ENCODE assay signal across 5 worm cellular contexts in genomic region chrX:10394238-10394637, ce11.
A peak's percentile ranks its signal among the peaks of the same experiment; 100 is the strongest.
TF ChIP-seq lines count a peak whose summit lies in the region.

No protein-coding gene starts in this region.

TF ChIP-seq in whole organism, L1 larva, 84 proteins besides CTCF, POLR2A, EP300 and RAD21:
- TF ChIP-seq fkh-8 (tag; optimal IDR thresholded peaks at IDR 0.05; lab: Kevin White, UChicago) (no peak), dsc-1 (tag; optimal IDR thresholded peaks at IDR 0.05; lab: Kevin White, UChicago) (no peak), nhr-19 (GFP tag; conservative IDR thresholded peaks at IDR 0.05; lab: Robert Waterston, UW) (peak; percentile 30; the same call in 1 of the 2 replicates), lin-14 (GFP tag; optimal IDR thresholded peaks at IDR 0.05; lab: Kevin White, UChicago) (peak; percentile 76), lsy-2 (tag; optimal IDR thresholded peaks at IDR 0.05; lab: Kevin White, UChicago) (peak in 1 of 2 experiments; percentile 19), nhr-20 (tag; optimal IDR thresholded peaks at IDR 0.05; lab: Kevin White, UChicago) (peak; percentile 41), ceh-8 (GFP tag; optimal IDR thresholded peaks at IDR 0.05; lab: Kevin White, UChicago) (no peak), nhr-71 (tag; optimal IDR thresholded peaks at IDR 0.05; lab: Kevin White, UChicago) (peak; percentile 69), rnt-1 (tag; optimal IDR thresholded peaks at IDR 0.05; lab: Kevin White, UChicago) (peak; percentile 46), efl-1 (optimal IDR thresholded peaks at IDR 0.05; lab: Kevin White, UChicago) (no peak), efl-1 (GFP tag; optimal IDR thresholded peaks at IDR 0.05 in 1 of 2; lab: Kevin White, UChicago) (peak in 1 of 2 experiments; percentile 15), pag-3 (tag; optimal IDR thresholded peaks at IDR 0.05; lab: Kevin White, UChicago; ENCODE audit: borderline replicate concordance, insufficient read depth) (peak; percentile 33), snu-23 (GFP tag; optimal IDR thresholded peaks at IDR 0.05; lab: Kevin White, UChicago) (peak; percentile 47), tbx-2 (tag; optimal IDR thresholded peaks at IDR 0.05; lab: Kevin White, UChicago) (peak; percentile 20), pqm-1 (tag; optimal IDR thresholded peaks at IDR 0.05; lab: Kevin White, UChicago) (no peak), mep-1 (tag; optimal IDR thresholded peaks at IDR 0.05; lab: Kevin White, UChicago) (peak; percentile 40)

TF ChIP-seq in whole organism, L3 larva, 47 proteins besides CTCF, POLR2A, EP300 and RAD21:
- peak; percentile 39 for TF ChIP-seq nfya-1 (tag; optimal IDR thresholded peaks at IDR 0.05; lab: Kevin White, UChicago; ENCODE audit: insufficient read depth)
- TF ChIP-seq nhr-43 (tag; optimal IDR thresholded peaks at IDR 0.05; lab: Kevin White, UChicago; ENCODE audit: poor library complexity, severe bottlenecking), result no peak
- TF ChIP-seq elt-2 (tag; optimal IDR thresholded peaks at IDR 0.05; lab: Kevin White, UChicago), result peak; percentile 34

TF ChIP-seq in whole organism, early embryonic, 17 proteins besides CTCF, POLR2A, EP300 and RAD21:
- TF ChIP-seq hmg-4 (GFP tag; optimal IDR thresholded peaks at IDR 0.05; lab: Kevin White, UChicago) (peak; percentile 54), ama-1 (optimal IDR thresholded peaks at IDR 0.05; lab: Kevin White, UChicago) (no peak)

TF ChIP-seq in whole organism, midembryonic, 9 proteins besides CTCF, POLR2A, EP300 and RAD21:
- TF ChIP-seq ztf-23 (GFP tag; IDR thresholded peaks at IDR 0.05; lab: Robert Waterston, UW), result no peak
- peak; percentile 36 for TF ChIP-seq cog-1 (tag; optimal IDR thresholded peaks at IDR 0.05; lab: Kevin White, UChicago)
- no peak for TF ChIP-seq flt-1 (GFP tag; IDR thresholded peaks at IDR 0.05; lab: Robert Waterston, UW)
- no peak for TF ChIP-seq T22C8.4 (GFP tag; IDR thresholded peaks at IDR 0.05; lab: Robert Waterston, UW)
- no peak for TF ChIP-seq ztf-29 (GFP tag; IDR thresholded peaks at IDR 0.05; lab: Robert Waterston, UW)
- no peak for TF ChIP-seq med-1 (GFP tag; optimal IDR thresholded peaks at IDR 0.05; lab: Kevin White, UChicago; ENCODE audit: insufficient read depth)
- no peak for TF ChIP-seq ref-1 (GFP tag; conservative IDR thresholded peaks at IDR 0.05; lab: Robert Waterston, UW)
TF ChIP-seq in whole organism, midembryonic: peak in this region for 1.

TF ChIP-seq in whole organism, young adult, 124 proteins besides CTCF, POLR2A, EP300 and RAD21:
- TF ChIP-seq cebp-1 (GFP tag; IDR thresholded peaks at IDR 0.05; lab: Robert Waterston, UW) (no peak), cebp-1 (tag; optimal IDR thresholded peaks at IDR 0.05; lab: Kevin White, UChicago) (peak; percentile 29), hsf-1 (GFP tag; IDR thresholded peaks at IDR 0.05; lab: Robert Waterston, UW) (0 out of 2 replicates have a peak, but pooled peaks have one; percentile 13), nhr-80 (tag; optimal IDR thresholded peaks at IDR 0.05; lab: Kevin White, UChicago) (peak; percentile 63), madf-6 (GFP tag; IDR thresholded peaks at IDR 0.05; lab: Robert Waterston, UW) (no peak), dox-1 (GFP tag; IDR thresholded peaks at IDR 0.05; lab: Robert Waterston, UW) (peak; percentile 62; the same call in 1 of the 2 replicates)
